Worm (Caenorhabditis elegans) whole organism, late embryonic: Measurements from ENCODE around the gene C06G1.1.

Source experiments
- ahr-1 ChIP-seq: sonication (generic microtip); optimal IDR thresholded peaks from 2 replicates; lab custom pipeline; 2016; ENCODE audit warnings: missing genetic modification characterization, missing compliant biosample characterization
- ceh-14 ChIP-seq: sonication (generic microtip); optimal IDR thresholded peaks from 2 replicates; lab custom pipeline; 2016; ENCODE audit warnings: missing genotype, missing genetic modification characterization, missing compliant biosample characterization
- ceh-18 ChIP-seq: sonication (generic microtip); optimal IDR thresholded peaks from 2 replicates; lab custom pipeline; 2016; ENCODE audit warnings: missing genetic modification characterization, missing compliant biosample characterization
- ceh-34 ChIP-seq: sonication (generic microtip); optimal IDR thresholded peaks from 2 replicates; lab custom pipeline; 2016; ENCODE audit warnings: mild to moderate bottlenecking, missing genetic modification characterization, missing compliant biosample characterization
- che-1 ChIP-seq: sonication (generic microtip); optimal IDR thresholded peaks from 2 replicates; lab custom pipeline; 2016; ENCODE audit warnings: mild to moderate bottlenecking, missing genetic modification characterization, missing compliant biosample characterization
- dve-1 ChIP-seq: sonication (generic microtip); optimal IDR thresholded peaks from 2 replicates; lab custom pipeline; 2017; ENCODE audit warnings: antibody characterized with exemption, mild to moderate bottlenecking, missing genetic modification characterization, missing compliant biosample characterization
- elt-2 ChIP-seq: sonication (generic microtip); optimal IDR thresholded peaks from 2 replicates; lab custom pipeline; 2016; ENCODE audit warnings: missing genetic modification reagents, missing genetic modification characterization, missing compliant biosample characterization
- fkh-10 ChIP-seq: fragments of 150-350 bp; optimal IDR thresholded peaks from 2 replicates; lab custom pipeline; 2014; ENCODE audit warnings: missing biosample characterization, missing genetic modification reagents, missing genetic modification characterization
- hlh-13 ChIP-seq: fragments of 200-800 bp; sonication (Bioruptor generic); optimal IDR thresholded peaks from 2 replicates; lab custom pipeline; 2018; ENCODE audit warnings: mild to moderate bottlenecking, missing genetic modification characterization, missing compliant biosample characterization
- pag-3 ChIP-seq: sonication (generic microtip); optimal IDR thresholded peaks from 2 replicates; lab custom pipeline; 2016; ENCODE audit warnings: missing compliant biosample characterization, missing genetic modification characterization, borderline replicate concordance
- pqm-1 ChIP-seq: sonication (generic microtip); optimal IDR thresholded peaks from 2 replicates; lab custom pipeline; 2016; ENCODE audit warnings: missing genetic modification characterization, missing compliant biosample characterization
- unc-55 ChIP-seq: sonication (generic microtip); optimal IDR thresholded peaks from 2 replicates; lab custom pipeline; 2017; ENCODE audit warnings: missing biosample characterization, missing genetic modification reagents, missing genetic modification characterization

- TF ChIP-seq ceh-34 (no peak), ceh-14 (tag; lab: Kevin White, UChicago) (no peak), dve-1 (tag; lab: Kevin White, UChicago) (no peak), pag-3 (tag; lab: Kevin White, UChicago) (no peak), ahr-1 (no peak), fkh-10 (GFP tag; lab: Kevin White, UChicago) (no peak), unc-55 (no peak), che-1 (tag; lab: Kevin White, UChicago) (no peak), ceh-18 (no peak), pqm-1 (tag; lab: Kevin White, UChicago) (no peak), hlh-13 (GFP tag; lab: Kevin White, UChicago) (no peak), elt-2 (no peak)
Observed at ce11 chrX:16617427-16618128, 15.6 kb upstream of the C06G1.1 start.
